Fruit fly (Drosophila melanogaster): ENCODE measurements around the gene Had1.

Had1 gene

DNA sequence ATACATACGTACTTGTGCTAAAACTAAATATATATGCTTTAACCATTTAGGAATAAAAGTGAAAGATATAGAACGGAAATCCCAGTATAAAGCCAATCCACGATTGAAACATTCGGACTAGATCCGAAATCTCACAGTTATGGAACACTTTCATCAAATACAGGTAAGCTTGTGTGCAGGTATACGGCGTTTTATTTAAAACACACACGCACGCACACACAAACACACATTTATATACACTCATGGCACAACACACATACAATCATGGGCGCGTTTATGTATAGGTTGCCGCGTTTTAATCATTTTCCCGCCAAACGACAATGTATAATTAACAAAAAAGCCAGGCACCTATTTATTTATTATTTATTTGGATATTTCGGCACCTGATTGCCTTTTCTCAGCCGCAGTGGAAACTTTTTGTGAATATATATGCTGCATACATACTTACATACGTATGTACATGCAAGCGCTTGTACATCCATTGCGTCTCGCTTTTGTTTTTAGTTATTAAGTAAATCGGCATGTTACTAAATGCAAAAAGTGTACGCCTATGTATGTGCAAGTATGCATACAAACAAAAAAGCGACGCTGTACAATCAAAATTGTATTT, 25.9 kb upstream of the Had1 start (continued):
- TF ChIP-seq lola (GFP tag; optimal IDR thresholded peaks at IDR 0.05) (peak in 1 of 3 experiments; percentile 43), CG18599 (GFP tag; optimal IDR thresholded peaks at IDR 0.05) (no peak), caup (GFP tag; optimal IDR thresholded peaks at IDR 0.05; ENCODE audit: severe bottlenecking) (no peak), CG10979 (tag; optimal IDR thresholded peaks at IDR 0.05) (no peak), CG3995 (GFP tag; optimal IDR thresholded peaks at IDR 0.05) (no peak), CG4854 (GFP tag; optimal IDR thresholded peaks at IDR 0.05) (no peak), CG3838 (GFP tag; optimal IDR thresholded peaks at IDR 0.05) (no peak), ara (GFP tag; IDR thresholded peaks at IDR 0.05) (no peak), CG6254 (GFP tag; optimal IDR thresholded peaks at IDR 0.05) (no peak), E2f1 (GFP tag; IDR thresholded peaks at IDR 0.05) (peak; percentile 41; the same call in 1 of the 2 replicates), luna (GFP tag; optimal IDR thresholded peaks at IDR 0.05) (no peak), CG8924 (tag; optimal IDR thresholded peaks at IDR 0.05) (peak; percentile 50), CG16813 (GFP tag; IDR thresholded peaks at IDR 0.05; ENCODE audit: partially characterized antibody) (no peak), CG7271 (tag; optimal IDR thresholded peaks at IDR 0.05) (no peak), NC2α (GFP tag; optimal IDR thresholded peaks at IDR 0.05) (no peak), chinmo (GFP tag; IDR thresholded peaks at IDR 0.05; ENCODE audit: partially characterized antibody) (0 out of 4 replicates have a peak, but pooled peaks have one; percentile 6), CG34422 (GFP tag; IDR thresholded peaks at IDR 0.05) (peak; percentile 32; the same call in 1 of the 3 replicates), bcd (GFP tag; optimal IDR thresholded peaks at IDR 0.05) (no peak), Nf-YA (GFP tag; IDR thresholded peaks at IDR 0.05) (no peak), CG12299 (tag; optimal IDR thresholded peaks at IDR 0.05) (peak; percentile 53), sens (GFP tag) (peak; percentile 4), HLHmδ (GFP tag; optimal IDR thresholded peaks at IDR 0.05) (no peak), twi (tag; optimal IDR thresholded peaks at IDR 0.05) (no peak), NFAT (GFP tag; IDR thresholded peaks at IDR 0.05) (no peak), CG30020 (tag; optimal IDR thresholded peaks at IDR 0.05) (peak; percentile 0), CG13624 (GFP tag; optimal IDR thresholded peaks at IDR 0.05) (no peak), CG2129 (GFP tag; IDR thresholded peaks at IDR 0.05; ENCODE audit: partially characterized antibody) (no peak), cg (GFP tag; optimal IDR thresholded peaks at IDR 0.05) (peak; percentile 89), CG14965 (GFP tag; optimal IDR thresholded peaks at IDR 0.05; ENCODE audit: borderline replicate concordance) (no peak), zf30C (GFP tag; optimal IDR thresholded peaks at IDR 0.05) (no peak), BtbVII (GFP tag; optimal IDR thresholded peaks at IDR 0.05) (no peak), CG11696 (GFP tag; IDR thresholded peaks at IDR 0.05) (no peak), CG3163 (GFP tag; optimal IDR thresholded peaks at IDR 0.05) (no peak), ATbp (GFP tag; optimal IDR thresholded peaks at IDR 0.05) (no peak), ERR (GFP tag; optimal IDR thresholded peaks at IDR 0.05) (no peak), MBD-R2 (GFP tag; IDR thresholded peaks at IDR 0.05) (no peak), Hey (tag; optimal IDR thresholded peaks at IDR 0.05) (no peak), Dp (GFP tag; optimal IDR thresholded peaks at IDR 0.05) (peak; percentile 3), otp (GFP tag; IDR thresholded peaks at IDR 0.05) (no peak), CG10321 (GFP tag; IDR thresholded peaks at IDR 0.05) (no peak), Optix (GFP tag; IDR thresholded peaks at IDR 0.05) (no peak), CG8290 (GFP tag; optimal IDR thresholded peaks at IDR 0.05) (no peak), CG8290 (tag; optimal IDR thresholded peaks at IDR 0.05) (no peak), crol (GFP tag; IDR thresholded peaks at IDR 0.05) (no peak), fd102C (GFP tag; optimal IDR thresholded peaks at IDR 0.05) (no peak), Six4 (GFP tag; optimal IDR thresholded peaks at IDR 0.05) (no peak), Sry-δ (GFP tag; optimal IDR thresholded peaks at IDR 0.05) (no peak), CG43689 (GFP tag; IDR thresholded peaks at IDR 0.05) (no peak), CG31388 (GFP tag; optimal IDR thresholded peaks at IDR 0.05) (no peak), ab (GFP tag; optimal IDR thresholded peaks at IDR 0.05) (no peak), CG11093 (GFP tag; IDR thresholded peaks at IDR 0.05) (no peak)

All from whole organism, embryonic.